Fruit fly (Drosophila melanogaster): Measurements from ENCODE around the gene Adss.
A peak's percentile ranks its signal among the peaks of the same experiment; 100 is the strongest.

Gene Adss

DNA sequence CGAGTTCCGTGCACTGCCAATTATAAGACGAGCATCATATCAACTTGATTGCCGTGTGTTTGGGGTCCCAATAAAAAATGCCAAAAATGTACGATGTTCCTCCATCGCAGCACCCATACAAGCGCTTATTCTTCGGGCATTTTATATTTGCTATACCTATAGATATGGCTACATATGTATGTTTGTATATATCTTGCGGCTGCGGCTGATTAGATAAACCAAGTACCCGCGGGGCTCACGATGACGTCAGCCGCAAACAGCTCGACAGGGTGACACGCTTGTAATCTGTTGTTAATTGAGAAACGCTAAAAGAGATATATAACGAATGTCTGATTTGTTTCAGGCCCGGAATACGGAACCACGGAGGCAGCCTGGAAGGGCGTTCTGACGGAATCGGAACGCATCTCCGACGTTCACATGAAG is 6.9 kb upstream of the Adss start (continued):
- TF ChIP-seq otp (GFP tag; IDR thresholded peaks at IDR 0.05) (no peak), CG9932 (GFP tag; IDR thresholded peaks at IDR 0.05) (peak; percentile 22; the same call in 1 of the 2 replicates), CG10366 (GFP tag; IDR thresholded peaks at IDR 0.05) (peak; percentile 71), gcm2 (GFP tag; optimal IDR thresholded peaks at IDR 0.05) (no peak), Opbp (GFP tag; IDR thresholded peaks at IDR 0.05; ENCODE audit: partially characterized antibody) (no peak), CG4854 (GFP tag; optimal IDR thresholded peaks at IDR 0.05) (no peak), ATbp (GFP tag; optimal IDR thresholded peaks at IDR 0.05) (peak; percentile 1), ken (GFP tag; IDR thresholded peaks at IDR 0.05) (no peak), CG10462 (GFP tag; optimal IDR thresholded peaks at IDR 0.05) (no peak), ttk (GFP tag; IDR thresholded peaks at IDR 0.05) (no peak), CG31224 (GFP tag; IDR thresholded peaks at IDR 0.05) (no peak), CG3281 (GFP tag; optimal IDR thresholded peaks at IDR 0.05) (peak; percentile 12), CG17328 (GFP tag; IDR thresholded peaks at IDR 0.05) (no peak), sug (tag; optimal IDR thresholded peaks at IDR 0.05) (peak; percentile 49), tup (GFP tag; optimal IDR thresholded peaks at IDR 0.05) (no peak), CG2129 (GFP tag; IDR thresholded peaks at IDR 0.05; ENCODE audit: partially characterized antibody) (no peak), BtbVII (GFP tag; optimal IDR thresholded peaks at IDR 0.05) (peak; percentile 57), tx (GFP tag; optimal IDR thresholded peaks at IDR 0.05) (no peak), HLH3B (GFP tag; IDR thresholded peaks at IDR 0.05) (no peak), amos (GFP tag; IDR thresholded peaks at IDR 0.05; ENCODE audit: partially characterized antibody) (no peak; the same call in 1 of the 2 replicates), CG10543 (GFP tag; optimal IDR thresholded peaks at IDR 0.05) (peak; percentile 74), CG13123 (GFP tag; optimal IDR thresholded peaks at IDR 0.05) (no peak), stc (GFP tag; IDR thresholded peaks at IDR 0.05) (no peak), pb (GFP tag; optimal IDR thresholded peaks at IDR 0.05) (no peak), Bdp1 (GFP tag; optimal IDR thresholded peaks at IDR 0.05) (no peak), CG13424 (tag; optimal IDR thresholded peaks at IDR 0.05) (no peak), psq (GFP tag; optimal IDR thresholded peaks at IDR 0.05) (no peak), bigmax (GFP tag; optimal IDR thresholded peaks at IDR 0.05) (no peak), nau (GFP tag; optimal IDR thresholded peaks at IDR 0.05) (peak; percentile 0), CG9797 (GFP tag; optimal IDR thresholded peaks at IDR 0.05) (no peak), NfI (GFP tag; optimal IDR thresholded peaks at IDR 0.05) (no peak), CG17829 (tag; optimal IDR thresholded peaks at IDR 0.05) (no peak), CG13894 (tag; optimal IDR thresholded peaks at IDR 0.05) (peak; percentile 82), pan (optimal IDR thresholded peaks at IDR 0.05) (no peak), pan (GFP tag; optimal IDR thresholded peaks at IDR 0.05 in 1 of 2, IDR thresholded peaks at IDR 0.05 in 1 of 2) (peak in 1 of 2 experiments; percentile 12), GATAe (GFP tag; conservative IDR thresholded peaks at IDR 0.05) (peak; percentile 78), dan (GFP tag; IDR thresholded peaks at IDR 0.05) (no peak), Sox102F (GFP tag; optimal IDR thresholded peaks at IDR 0.05) (no peak), B-H2 (GFP tag; optimal IDR thresholded peaks at IDR 0.05) (no peak), CG17385 (GFP tag; optimal IDR thresholded peaks at IDR 0.05) (no peak), grau (tag; optimal IDR thresholded peaks at IDR 0.05) (no peak), eve (GFP tag; optimal IDR thresholded peaks at IDR 0.05) (peak in 1 of 2 experiments; percentile 2), mirr (GFP tag; optimal IDR thresholded peaks at IDR 0.05) (peak; percentile 92), CG34376 (GFP tag; optimal IDR thresholded peaks at IDR 0.05) (peak; percentile 62), eyg (GFP tag; optimal IDR thresholded peaks at IDR 0.05) (no peak), nmo (GFP tag; optimal IDR thresholded peaks at IDR 0.05) (no peak), D19B (GFP tag; optimal IDR thresholded peaks at IDR 0.05) (no peak), MBD-R2 (GFP tag; IDR thresholded peaks at IDR 0.05) (no peak), z (GFP tag; IDR thresholded peaks at IDR 0.05) (no peak), ci (GFP tag; IDR thresholded peaks at IDR 0.05) (0 out of 3 replicates have a peak, but pooled peaks have one; percentile 30), exex (tag; optimal IDR thresholded peaks at IDR 0.05) (peak; percentile 98), CG2120 (GFP tag; optimal IDR thresholded peaks at IDR 0.05) (peak; percentile 21)
